Worm (Caenorhabditis elegans): ENCODE measurements around the gene T23G4.127.
"Not testable (repeated sequence)": the region's sequence is repeated elsewhere in the genome, so short reads cannot be mapped to it uniquely, and the experiment has no call there.

The T23G4.127 gene

DNA sequence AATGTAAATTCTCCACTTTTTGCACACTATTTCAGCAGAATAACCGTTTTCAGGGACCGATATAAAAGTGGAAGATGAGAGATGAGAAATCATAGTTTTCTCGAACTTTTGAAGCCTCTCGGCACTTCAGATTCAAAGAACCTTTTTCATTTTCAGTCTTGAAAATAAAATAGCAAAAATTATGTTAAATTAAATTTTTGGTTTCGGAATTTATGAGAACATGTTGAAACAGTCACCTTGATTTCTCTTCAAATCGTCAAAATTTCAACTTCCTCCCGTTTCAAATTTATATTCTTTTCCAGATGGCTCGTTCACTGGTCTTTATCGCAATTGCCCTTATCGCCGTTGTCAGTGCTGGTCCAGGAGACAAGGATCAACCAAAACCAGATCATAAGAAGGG, 19.9 kb downstream of the T23G4.127 start, which contains the start of gene srlf-26:
srlf-26 (plus strand) TSS at position 301 of the 400 bp plus-strand sequence.
- TF ChIP-seq W03F9.2 (tag; optimal IDR thresholded peaks at IDR 0.05) = no peak
- TF ChIP-seq him-1 (tag; optimal IDR thresholded peaks at IDR 0.05) = no peak
- TF ChIP-seq dao-5 (tag; optimal IDR thresholded peaks at IDR 0.05) = no peak

DNA sequence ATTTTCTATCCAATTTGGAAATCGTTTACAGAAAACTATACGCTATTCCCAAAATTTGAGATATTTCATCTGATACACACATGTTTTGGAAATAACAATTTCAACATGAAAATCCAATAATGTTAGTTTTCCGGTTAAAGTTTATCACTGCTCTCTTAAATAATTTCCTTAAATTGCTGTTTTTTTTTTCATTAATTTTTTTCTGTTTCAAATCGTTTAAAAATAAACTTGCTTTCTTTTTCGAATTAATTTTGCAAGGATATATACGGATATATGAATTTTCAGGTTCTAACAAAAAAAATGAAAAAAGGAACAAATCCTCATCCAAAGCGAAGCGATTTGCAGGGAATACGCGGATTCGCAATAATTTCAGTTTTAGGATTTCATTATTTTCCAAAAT, 25.0 kb downstream of the T23G4.127 start, which contains the start of gene oac-48:
oac-48 (plus strand) TSS at position 301 of the 400 bp plus-strand sequence.
- TF ChIP-seq W03F9.2 (tag; optimal IDR thresholded peaks at IDR 0.05) (no peak), dao-5 (tag; optimal IDR thresholded peaks at IDR 0.05) (no peak), him-1 (tag; optimal IDR thresholded peaks at IDR 0.05) (no peak)

DNA sequence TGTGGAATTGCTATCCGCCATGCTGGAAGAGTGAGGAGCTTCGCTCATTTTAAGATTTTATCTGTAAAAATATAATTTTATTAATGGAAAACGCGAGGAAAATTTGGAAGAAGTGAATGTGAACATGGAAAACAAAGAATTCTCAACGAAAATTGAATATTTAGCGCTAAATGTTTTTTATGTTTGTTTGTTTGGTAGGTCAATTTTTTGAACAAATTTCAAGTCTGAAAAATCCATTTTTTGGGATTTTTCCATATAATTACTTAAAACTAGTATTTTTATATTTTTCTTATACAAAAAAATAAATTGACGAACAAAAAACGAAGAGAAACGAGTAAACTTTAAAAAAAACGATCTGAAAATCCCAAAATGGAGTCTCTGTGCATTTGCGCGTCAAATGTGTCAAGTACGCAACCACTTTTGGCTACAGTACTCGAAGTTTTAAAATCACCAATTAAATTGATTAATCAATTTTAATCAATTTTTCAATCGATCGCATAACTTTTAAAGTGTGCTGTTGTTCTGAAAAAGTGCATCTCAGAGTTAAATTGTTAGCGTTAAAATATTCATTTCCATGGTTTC, 31.6 kb downstream of the T23G4.127 start, which contains the start of gene fbxa-215:
fbxa-215 (minus strand) TSS at position 61 of the 582 bp plus-strand sequence.
- TF ChIP-seq him-1 (tag; optimal IDR thresholded peaks at IDR 0.05) = no peak
- no peak for TF ChIP-seq dao-5 (tag; optimal IDR thresholded peaks at IDR 0.05)

- TF ChIP-seq him-1 (tag; optimal IDR thresholded peaks at IDR 0.05) (no peak), dao-5 (tag; optimal IDR thresholded peaks at IDR 0.05) (no peak), W03F9.2 (tag; optimal IDR thresholded peaks at IDR 0.05) (no peak)
Measured at ce11 chrIV:13665073-13665472, 33.4 kb downstream of the T23G4.127 start.

DNA sequence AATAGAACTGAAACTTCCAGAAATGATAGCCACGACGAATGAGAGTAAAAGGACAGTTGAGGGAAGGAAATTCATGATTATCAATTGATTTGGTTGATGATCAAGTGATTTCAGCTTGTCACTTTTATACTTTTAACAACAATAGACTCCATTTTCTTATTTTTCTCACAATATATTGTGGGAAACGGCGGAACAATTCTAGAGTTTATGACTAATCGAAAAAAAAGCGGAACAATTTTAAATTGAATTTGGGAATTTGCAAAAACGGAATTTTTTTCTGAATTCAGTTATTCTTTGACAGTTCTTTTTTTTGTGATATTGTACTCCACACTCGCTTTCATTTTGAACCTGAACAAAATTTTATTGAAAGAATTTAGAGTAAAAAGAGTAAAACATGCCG, 34.4 kb downstream of the T23G4.127 start, which contains the start of gene Y45F10C.4:
Y45F10C.4 (minus strand) TSS at position 101 of the 400 bp plus-strand sequence.
- no peak for TF ChIP-seq him-1 (tag; optimal IDR thresholded peaks at IDR 0.05)
- no peak for TF ChIP-seq W03F9.2 (tag; optimal IDR thresholded peaks at IDR 0.05)
- TF ChIP-seq dao-5 (tag; optimal IDR thresholded peaks at IDR 0.05) = no peak

- TF ChIP-seq dao-5, him-1, W03F9.2 (tag; optimal IDR thresholded peaks at IDR 0.05): not testable (repeated sequence)
Measured at ce11 chrIV:13662570-13662969, 35.9 kb downstream of the T23G4.127 start, which contains the start of gene Y45F10C.2. Y45F10C.2 (minus strand) TSS chrIV:13662670.

- not testable (repeated sequence) for TF ChIP-seq dao-5, W03F9.2, him-1 (tag; optimal IDR thresholded peaks at IDR 0.05)
Measured at ce11 chrIV:13659449-13659848, 39.1 kb downstream of the T23G4.127 start, which contains the start of gene Y45F10C.1. Y45F10C.1 (minus strand) TSS chrIV:13659549.

ce11 chrIV:13652023-13652422, 46.5 kb downstream of the T23G4.127 start, which contains the start of gene Y45F10C.6:
Y45F10C.6 (plus strand) TSS chrIV:13652323.
- TF ChIP-seq him-1, dao-5, W03F9.2 (tag; optimal IDR thresholded peaks at IDR 0.05): not testable (repeated sequence)

ce11 chrIV:13651411-13651810, 47.1 kb downstream of the T23G4.127 start, which contains the start of gene C08F11.12:
C08F11.12 (minus strand) TSS chrIV:13651511.
- not testable (repeated sequence) for TF ChIP-seq him-1, W03F9.2, dao-5 (tag; optimal IDR thresholded peaks at IDR 0.05)

DNA sequence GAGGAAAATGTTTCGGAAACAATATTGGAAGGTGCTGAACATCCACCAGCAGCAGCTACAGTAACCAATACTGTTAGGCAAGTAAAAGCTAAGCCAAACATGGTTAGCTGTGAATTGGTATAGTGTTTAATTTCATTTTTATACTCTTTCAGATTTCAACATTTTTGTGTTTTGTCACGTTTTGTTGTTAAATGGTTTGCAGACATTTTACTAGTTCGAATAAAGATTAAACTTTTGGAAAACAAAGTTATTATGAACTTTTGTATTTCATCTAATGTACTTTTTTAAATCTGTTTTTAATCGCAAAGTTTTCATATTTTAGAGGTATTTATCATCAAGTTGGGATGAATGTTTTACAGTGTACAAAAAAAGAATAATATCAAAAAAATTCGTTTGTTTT, 48.3 kb downstream of the T23G4.127 start, which contains the start of gene C08F11.17:
C08F11.17 (minus strand) TSS at position 101 of the 400 bp plus-strand sequence.
- TF ChIP-seq him-1 (tag; optimal IDR thresholded peaks at IDR 0.05) = no peak

DNA sequence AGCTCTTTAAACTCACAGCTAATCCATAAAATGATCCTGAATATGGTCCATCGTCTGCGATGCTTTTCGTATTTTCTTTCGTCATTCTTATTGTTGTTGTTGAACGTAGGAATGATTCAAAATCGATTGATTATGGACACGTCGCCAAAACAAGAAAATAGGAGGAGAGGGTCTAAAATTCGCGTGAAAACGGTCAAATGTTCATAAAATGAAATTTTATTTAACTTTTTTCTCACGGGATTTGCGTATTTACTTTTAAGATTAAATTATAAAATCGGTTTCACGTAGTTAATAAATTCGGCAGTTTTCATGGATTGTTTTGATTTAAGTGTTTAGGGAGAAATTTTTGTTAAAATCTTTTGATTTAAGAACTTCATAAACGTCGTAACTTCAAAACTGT, 49.4 kb downstream of the T23G4.127 start, which contains the start of gene C08F11.10:
C08F11.10 (minus strand) TSS at position 101 of the 400 bp plus-strand sequence.
- TF ChIP-seq him-1 (tag; optimal IDR thresholded peaks at IDR 0.05) (no peak), dao-5 (tag; optimal IDR thresholded peaks at IDR 0.05) (no peak), W03F9.2 (tag; optimal IDR thresholded peaks at IDR 0.05) (no peak)

DNA sequence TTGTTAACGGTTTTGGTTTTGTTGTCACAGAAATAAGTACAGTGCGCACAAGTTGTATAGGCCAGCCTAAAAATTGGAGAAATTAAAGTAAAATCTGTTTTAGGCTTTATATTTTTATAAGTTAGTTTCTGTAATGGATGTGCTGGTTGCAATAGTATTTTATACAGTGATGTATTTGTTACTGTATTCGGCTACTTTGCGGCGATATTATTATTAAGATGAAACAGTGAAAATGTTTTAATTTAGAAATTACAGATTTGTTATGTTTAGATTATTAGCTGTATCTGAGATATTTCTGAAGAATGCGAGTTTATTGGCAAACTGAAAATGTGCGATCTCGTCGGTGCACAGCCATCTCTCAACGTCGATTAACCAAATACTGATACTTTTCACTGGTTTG, 50.9 kb downstream of the T23G4.127 start, which contains the start of gene ule-4:
ule-4 (minus strand) TSS at position 101 of the 400 bp plus-strand sequence.
- TF ChIP-seq dao-5 (tag; optimal IDR thresholded peaks at IDR 0.05) (no peak), W03F9.2 (tag; optimal IDR thresholded peaks at IDR 0.05) (no peak), him-1 (tag; optimal IDR thresholded peaks at IDR 0.05) (no peak)

DNA sequence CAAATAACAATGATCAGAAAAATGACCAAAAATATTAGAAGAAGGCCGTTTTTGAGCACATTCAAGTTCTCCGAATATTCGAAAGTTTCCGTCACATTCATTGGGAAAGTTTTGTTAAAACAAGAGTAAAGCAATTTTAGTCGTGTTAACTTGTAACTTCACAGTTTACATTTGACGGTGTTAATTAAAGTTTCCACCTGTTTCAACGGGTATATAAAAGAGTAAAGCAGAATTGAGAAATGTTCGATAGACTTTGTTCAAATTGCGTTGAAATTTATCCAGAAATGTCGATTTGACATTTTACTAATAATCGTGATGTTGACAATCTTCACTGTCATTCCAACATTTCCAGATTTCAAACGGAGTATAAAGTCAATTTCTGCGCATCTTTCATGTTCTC, 52.7 kb downstream of the T23G4.127 start, which contains the start of gene srz-29:
srz-29 (minus strand) TSS at position 101 of the 400 bp plus-strand sequence.
- TF ChIP-seq W03F9.2 (tag; optimal IDR thresholded peaks at IDR 0.05) = no peak
- TF ChIP-seq him-1 (tag; optimal IDR thresholded peaks at IDR 0.05) = no peak
- TF ChIP-seq dao-5 (tag; optimal IDR thresholded peaks at IDR 0.05) = no peak
